Fruit fly (Drosophila melanogaster) whole organism, adult: ENCODE data around the gene CG12477.

Experiments
- CG14711 ChIP-seq: fragments of 200-800 bp; sonication (Bioruptor generic); optimal IDR thresholded peaks from 2 replicates; lab custom pipeline; 2018; ENCODE audit warnings: missing biosample characterization, mild to moderate bottlenecking, missing genetic modification characterization, moderate library complexity
- CG7045 ChIP-seq: fragments of 200-800 bp; sonication (Bioruptor generic); optimal IDR thresholded peaks from 2 replicates; lab custom pipeline; 2017; ENCODE audit warnings: missing biosample characterization, mild to moderate bottlenecking, missing genetic modification characterization
- CG7101 ChIP-seq: fragments of 200-800 bp; sonication (Bioruptor generic); optimal IDR thresholded peaks from 2 replicates; lab custom pipeline; 2018; ENCODE audit warnings: missing biosample characterization, mild to moderate bottlenecking, missing genetic modification characterization, moderate library complexity
- Clk ChIP-seq: fragments of 200-800 bp; sonication (Bioruptor generic); optimal IDR thresholded peaks from 2 replicates; lab custom pipeline; 2017; ENCODE audit warnings: missing biosample characterization, missing genetic modification characterization
- Mnt ChIP-seq: fragments of 200-800 bp; sonication (Bioruptor generic); optimal IDR thresholded peaks from 2 replicates; lab custom pipeline; 2016; ENCODE audit warnings: missing biosample characterization, mild to moderate bottlenecking, missing genetic modification characterization
- bab1 ChIP-seq: fragments of 200-800 bp; sonication (Bioruptor generic); optimal IDR thresholded peaks from 3 replicates; lab custom pipeline; 2019; ENCODE audit warnings: missing biosample characterization, mild to moderate bottlenecking, missing genetic modification characterization, moderate library complexity
- kay ChIP-seq: fragments of 200-800 bp; sonication (Bioruptor generic); peaks from one replicate; lab custom pipeline; 2016; ENCODE audit warnings: missing biosample characterization, missing genetic modification characterization, borderline replicate concordance

DNA sequence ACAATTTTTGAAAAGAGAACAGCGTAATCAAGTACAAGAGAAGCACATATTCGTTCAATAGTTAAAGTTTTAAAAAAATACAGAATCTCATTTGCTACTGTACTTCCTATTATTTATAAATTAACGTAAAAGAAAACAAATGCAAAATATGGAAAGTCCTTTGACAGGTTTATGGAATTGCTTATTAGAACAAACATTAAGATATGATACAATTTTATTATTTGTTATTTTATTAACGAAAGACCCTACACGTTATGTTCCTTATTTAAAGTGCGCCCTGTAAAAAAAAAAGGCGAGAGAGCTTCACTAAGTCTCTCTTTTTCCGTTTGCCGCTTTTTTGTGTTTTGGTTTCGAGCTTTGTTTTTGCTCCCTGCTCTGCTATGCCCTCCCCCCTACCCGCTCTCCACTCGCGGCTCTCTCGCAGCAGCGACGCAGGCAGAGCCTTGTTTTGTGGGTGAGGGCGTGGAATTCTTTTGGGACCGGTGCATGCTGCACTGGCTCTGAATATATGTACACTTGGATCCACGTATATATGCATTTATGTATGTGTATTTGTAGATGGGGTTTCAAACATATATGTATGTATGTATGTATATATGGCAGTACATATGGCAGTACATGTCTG, 37.5 kb upstream of the CG12477 start:
- TF ChIP-seq CG7045 (GFP tag; lab: Kevin White, UChicago) (no peak), Mnt (GFP tag; lab: Kevin White, UChicago) (no peak), kay (GFP tag; lab: Kevin White, UChicago) (peak; percentile 80), Clk (GFP tag; lab: Kevin White, UChicago) (no peak), bab1 (GFP tag; lab: Kevin White, UChicago) (no peak), CG7101 (tag; lab: Kevin White, UChicago) (no peak), CG14711 (tag; lab: Kevin White, UChicago) (no peak)
